Worm (Caenorhabditis elegans): Measurements from ENCODE around the gene swt-1.

DNA sequence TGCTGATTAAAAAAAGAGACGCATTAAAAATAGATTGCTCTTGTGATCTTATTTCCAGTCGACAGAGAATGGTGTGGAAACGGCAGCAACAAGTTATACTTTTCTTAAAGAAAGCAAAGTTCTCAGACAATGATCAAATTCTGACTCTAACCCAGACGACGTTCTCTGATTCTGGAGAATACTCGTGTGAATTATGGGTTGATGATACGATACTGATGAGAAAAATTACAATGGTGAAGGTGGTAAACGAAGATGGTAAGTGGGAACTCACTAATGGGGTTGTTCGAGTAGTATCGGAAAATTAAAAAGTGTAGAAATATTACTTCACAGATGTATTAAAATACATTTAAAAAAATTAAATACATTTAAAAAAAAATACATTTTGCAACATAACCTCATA is 29.0 kb upstream of the swt-1 start:
- no peak for TF ChIP-seq ceh-82 (tag; optimal IDR thresholded peaks at IDR 0.05)
- no peak for TF ChIP-seq egl-27 (tag; optimal IDR thresholded peaks at IDR 0.05)
- TF ChIP-seq nhr-11 (tag; optimal IDR thresholded peaks at IDR 0.05) = no peak
- no peak for TF ChIP-seq unc-39 (tag; optimal IDR thresholded peaks at IDR 0.05)
- TF ChIP-seq lin-39 (tag; optimal IDR thresholded peaks at IDR 0.05) = no peak
- no peak for TF ChIP-seq ama-1 (optimal IDR thresholded peaks at IDR 0.05)
- TF ChIP-seq alr-1 (tag; optimal IDR thresholded peaks at IDR 0.05) = no peak
- TF ChIP-seq ZK546.5 (tag; optimal IDR thresholded peaks at IDR 0.05) = no peak
- no peak for TF ChIP-seq lin-11 (tag; optimal IDR thresholded peaks at IDR 0.05)

Data from whole organism, L2 larva.